Worm (Caenorhabditis elegans) whole organism, L1 larva: ENCODE data around the gene T27F7.12.

Experiments used
- C16A3.4 ChIP-seq: fragments of 150-350 bp; optimal IDR thresholded peaks from 2 replicates; lab custom pipeline; 2014; ENCODE audit warnings: missing biosample characterization, missing genetic modification characterization
- C34B4.2 ChIP-seq: sonication (generic microtip); optimal IDR thresholded peaks from 2 replicates; lab custom pipeline; 2017; ENCODE audit warnings: mild to moderate bottlenecking, missing genetic modification characterization, missing compliant biosample characterization
- ama-1 ChIP-seq: fragments of 150-350 bp; optimal IDR thresholded peaks from 2 replicates; lab custom pipeline; 2014
- ceh-8 ChIP-seq: fragments of 200-800 bp; sonication (Bioruptor generic); optimal IDR thresholded peaks from 2 replicates; lab custom pipeline; 2018; ENCODE audit warnings: mild to moderate bottlenecking, missing genetic modification characterization, moderate library complexity, missing compliant biosample characterization
- dsc-1 ChIP-seq: sonication (generic microtip); optimal IDR thresholded peaks from 2 replicates; lab custom pipeline; 2016; ENCODE audit warnings: mild to moderate bottlenecking, missing genetic modification characterization, missing compliant biosample characterization
- lin-13 ChIP-seq: fragments of 150-350 bp; optimal IDR thresholded peaks from 2 replicates; lab custom pipeline; 2014; ENCODE audit warnings: missing biosample characterization, missing genetic modification reagents, missing genetic modification characterization
- nhr-12 ChIP-seq: sonication (generic microtip); optimal IDR thresholded peaks from 2 replicates; lab custom pipeline; 2017; ENCODE audit warnings: missing biosample characterization, missing genetic modification characterization
- nhr-237 ChIP-seq: fragments of 150-350 bp; optimal IDR thresholded peaks from 2 replicates; lab custom pipeline; 2014; ENCODE audit warnings: missing biosample characterization, missing genetic modification characterization
- unc-30 ChIP-seq: sonication (generic microtip); optimal IDR thresholded peaks from 2 replicates; lab custom pipeline; 2017; ENCODE audit warnings: missing biosample characterization, missing genetic modification characterization
- ztf-11 ChIP-seq, 2 experiments: sonication (generic microtip); optimal IDR thresholded peaks; 2 replicates each; lab custom pipeline; 2016 to 2017; ENCODE audit warnings: missing genetic modification characterization in 2 of 2, missing biosample characterization in 1 of 2, missing compliant biosample characterization in 1 of 2

- TF ChIP-seq C16A3.4 (tag; lab: Kevin White, UChicago) (no peak), dsc-1 (tag; lab: Kevin White, UChicago) (no peak), lin-13 (GFP tag; lab: Kevin White, UChicago) (no peak), C34B4.2 (tag; lab: Kevin White, UChicago) (no peak), nhr-12 (tag; lab: Kevin White, UChicago) (no peak), ztf-11 (tag; optimal IDR thresholded peaks at IDR 0.05; lab: Kevin White, UChicago) (no peak), unc-30 (tag; lab: Kevin White, UChicago) (no peak), ama-1 (lab: Kevin White, UChicago) (no peak), nhr-237 (no peak), ceh-8 (GFP tag; lab: Kevin White, UChicago) (no peak)
Measured at ce11 chrII:5022381-5022855, 32.5 kb downstream of the T27F7.12 start, which contains the start of the genes nsy-1 and F59A6.13.
